Worm (Caenorhabditis elegans) whole organism, early embryonic: ENCODE data around the gene W02H5.2.

Source experiments
- aly-1 ChIP-seq: sonication (generic microtip); optimal IDR thresholded peaks from 2 replicates; lab custom pipeline; 2016; ENCODE audit warnings: missing genetic modification characterization, missing compliant biosample characterization
- tra-4 ChIP-seq: sonication (generic microtip); optimal IDR thresholded peaks from 2 replicates; lab custom pipeline; 2017; ENCODE audit warnings: missing genetic modification characterization, missing compliant biosample characterization

- TF ChIP-seq tra-4 (no peak), aly-1 (no peak)
These were observed 18.5 kb downstream of the W02H5.2 start for ce11 chrV:2657682-2658081.
